Fruit fly (Drosophila melanogaster): ENCODE results near the gene CG7878.

DNA sequence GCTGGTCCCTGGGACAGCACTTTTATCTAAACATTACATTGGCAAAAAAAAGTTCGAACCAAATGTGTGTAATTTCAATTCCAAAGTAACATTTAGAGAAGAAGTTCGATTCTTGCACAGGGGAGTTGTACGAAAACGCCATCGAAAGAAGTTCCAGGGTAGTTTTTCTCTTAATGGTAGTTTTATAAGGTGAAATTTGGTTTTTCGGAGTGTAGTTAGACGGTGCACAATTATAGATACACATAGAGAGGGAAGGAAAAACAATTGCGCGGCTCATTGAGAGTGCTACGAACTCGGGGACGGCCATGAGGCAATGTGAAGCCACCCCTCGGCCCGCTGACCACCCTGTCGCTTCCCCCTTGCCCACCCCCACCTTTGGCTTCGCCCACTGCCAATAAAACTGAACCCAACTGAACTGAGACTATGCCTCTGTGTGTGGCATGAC, 12.3 kb upstream of the CG7878 start:
- no peak for TF ChIP-seq CTCF (optimal IDR thresholded peaks at IDR 0.05)
- TF ChIP-seq CG8478 (optimal IDR thresholded peaks at IDR 0.05), result no peak
